Fruit fly (Drosophila melanogaster): ENCODE results near the gene CG33986.

CG33986 gene

DNA sequence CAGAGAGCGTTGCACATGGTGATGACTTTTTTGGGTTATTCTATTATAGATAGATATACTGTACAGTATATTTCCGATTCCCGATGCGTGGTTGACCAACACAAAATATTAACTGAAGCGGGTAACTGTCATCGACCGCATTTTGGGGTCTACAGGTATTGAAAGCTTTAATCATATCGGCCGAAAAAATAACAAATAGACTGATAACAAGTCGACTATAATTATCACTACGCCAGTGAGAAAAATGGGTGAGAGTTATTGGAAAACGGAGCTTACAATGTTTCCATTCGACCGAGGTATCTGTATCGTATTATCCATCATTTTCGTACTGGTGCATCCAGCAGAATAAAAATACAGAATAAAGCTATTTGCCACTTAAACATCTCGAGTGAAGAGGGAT is 6.7 kb downstream of the CG33986 start:
- TF ChIP-seq CG15710 (tag; optimal IDR thresholded peaks at IDR 0.05), result no peak
- no peak for TF ChIP-seq Ets98B (GFP tag; IDR thresholded peaks at IDR 0.05)
- TF ChIP-seq rn (GFP tag; IDR thresholded peaks at IDR 0.05), result no peak
- no peak for TF ChIP-seq D1 (tag; optimal IDR thresholded peaks at IDR 0.05)

DNA sequence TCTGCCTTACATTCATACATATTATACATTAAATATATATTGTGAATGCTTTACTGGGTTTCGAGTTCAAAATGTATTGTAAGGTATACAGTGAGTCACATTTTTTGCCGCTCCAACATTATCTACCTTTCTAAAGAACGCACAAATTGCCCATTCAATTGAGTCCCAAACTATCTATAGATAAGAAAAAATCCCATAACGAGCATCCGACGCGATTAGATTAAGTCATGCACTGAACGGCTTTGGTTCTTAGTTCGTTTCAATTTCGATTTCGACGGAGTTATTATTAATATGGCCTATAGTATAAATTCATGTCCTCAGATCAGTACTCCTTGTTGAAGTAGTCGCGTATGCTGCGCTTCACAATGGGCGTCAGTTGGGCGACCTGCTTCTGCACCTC is 7.5 kb downstream of the CG33986 start:
- TF ChIP-seq Ets98B (GFP tag; IDR thresholded peaks at IDR 0.05) (no peak), CG8159 (tag; optimal IDR thresholded peaks at IDR 0.05) (no peak), CG32121 (GFP tag; IDR thresholded peaks at IDR 0.05) (no peak), CG9948 (tag; optimal IDR thresholded peaks at IDR 0.05) (no peak), CG13204 (GFP tag; optimal IDR thresholded peaks at IDR 0.05) (no peak), CG15710 (tag; optimal IDR thresholded peaks at IDR 0.05) (no peak), fd96Ca (GFP tag; IDR thresholded peaks at IDR 0.05) (no peak), CG14655 (GFP tag; optimal IDR thresholded peaks at IDR 0.05) (no peak), CG34367 (tag; optimal IDR thresholded peaks at IDR 0.05) (no peak), gl (tag; optimal IDR thresholded peaks at IDR 0.05) (no peak), Pif1B (GFP tag; optimal IDR thresholded peaks at IDR 0.05) (no peak), EcR (GFP tag; optimal IDR thresholded peaks at IDR 0.05) (no peak), Snoo (tag; optimal IDR thresholded peaks at IDR 0.05) (no peak), CG10348 (GFP tag; IDR thresholded peaks at IDR 0.05) (no peak), CG17806 (tag; optimal IDR thresholded peaks at IDR 0.05) (no peak), CG8301 (tag; optimal IDR thresholded peaks at IDR 0.05) (no peak), Pif1A (GFP tag; optimal IDR thresholded peaks at IDR 0.05) (no peak), D1 (tag; optimal IDR thresholded peaks at IDR 0.05) (no peak), CG12605 (GFP tag; IDR thresholded peaks at IDR 0.05) (no peak), rn (GFP tag; IDR thresholded peaks at IDR 0.05) (no peak)

DNA sequence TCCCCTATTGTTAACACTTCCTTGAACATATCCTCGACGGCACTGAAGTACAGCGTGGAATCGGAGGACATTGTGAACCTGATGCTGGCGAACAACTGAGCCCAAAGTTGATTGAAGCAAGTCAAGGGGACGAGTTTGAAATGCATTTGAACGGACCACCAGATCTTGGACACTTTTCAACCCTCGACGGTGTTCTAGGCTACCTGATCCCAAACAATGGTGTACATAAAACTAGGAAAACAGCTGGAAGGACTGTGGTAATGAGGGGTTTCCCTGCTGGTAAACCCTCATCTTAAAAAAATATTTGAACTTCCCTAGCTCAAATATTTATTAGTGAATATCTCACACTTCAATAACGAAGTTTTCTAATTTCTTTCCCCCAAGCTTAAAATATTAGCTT is 8.1 kb downstream of the CG33986 start, which contains the start of gene CG13454:
Gene CG13454 (minus strand): TSS at position 101 of the 400 bp plus-strand sequence.
- TF ChIP-seq CG4496 (GFP tag; IDR thresholded peaks at IDR 0.05) (no peak), CG10348 (GFP tag; IDR thresholded peaks at IDR 0.05) (no peak), CG32121 (GFP tag; IDR thresholded peaks at IDR 0.05) (no peak), CG8159 (tag; optimal IDR thresholded peaks at IDR 0.05) (no peak), fd96Ca (GFP tag; IDR thresholded peaks at IDR 0.05) (no peak), CG8301 (tag; optimal IDR thresholded peaks at IDR 0.05) (no peak), CG13204 (GFP tag; optimal IDR thresholded peaks at IDR 0.05) (no peak)

DNA sequence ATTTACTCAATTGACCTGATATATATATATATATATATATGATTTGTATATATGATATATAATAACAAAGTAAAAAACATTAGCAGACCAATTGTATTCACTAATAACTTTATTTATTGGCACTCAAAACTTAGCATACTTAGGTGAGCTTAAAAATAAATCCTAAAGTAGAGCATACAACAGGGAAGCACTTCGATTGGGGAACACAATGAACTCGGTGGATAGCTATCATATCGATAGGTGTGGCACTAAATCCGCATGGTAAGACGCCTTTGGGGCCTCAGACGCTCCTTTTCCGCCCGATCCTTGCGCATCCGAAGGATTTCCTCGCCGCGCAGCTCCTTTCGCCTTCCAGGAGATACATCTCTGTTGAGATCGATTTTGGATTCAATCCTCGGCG is 8.6 kb downstream of the CG33986 start:
- TF ChIP-seq EcR (GFP tag; optimal IDR thresholded peaks at IDR 0.05) (peak; percentile 53), CG9948 (tag; optimal IDR thresholded peaks at IDR 0.05) (no peak)

DNA sequence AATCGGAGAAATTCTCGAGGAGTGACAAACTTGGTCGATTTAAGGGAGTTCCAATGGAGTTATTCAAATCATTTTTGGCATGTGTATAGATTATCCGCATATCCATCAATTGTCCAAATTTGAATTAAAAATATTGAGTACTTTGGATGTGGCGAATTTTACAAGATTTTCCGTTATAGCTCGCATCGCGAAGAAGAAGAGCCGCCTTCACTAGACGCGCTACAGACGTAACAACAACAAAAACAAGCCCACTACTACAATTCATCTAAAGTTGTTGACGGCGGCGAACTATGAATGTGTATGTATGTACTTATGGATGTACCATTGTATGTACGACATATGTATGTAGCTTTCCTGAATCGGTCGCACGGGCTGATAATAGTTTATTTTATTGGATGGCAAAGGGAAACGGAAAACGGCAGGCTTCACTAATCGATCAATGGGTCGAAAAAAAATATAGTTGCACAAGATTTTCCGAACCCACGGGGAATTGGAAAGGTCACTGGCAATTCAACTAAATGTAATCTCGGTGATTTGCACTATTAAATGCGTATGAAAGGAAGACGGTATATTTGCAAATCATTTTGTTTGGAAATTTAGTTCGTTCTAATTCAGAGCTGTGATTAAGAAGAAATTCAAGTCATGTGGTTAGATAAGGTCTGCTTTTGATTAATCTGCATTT is 10.1 kb downstream of the CG33986 start:
- TF ChIP-seq CG32121 (GFP tag; IDR thresholded peaks at IDR 0.05), result 0 out of 2 replicates have a peak, but pooled peaks have one; percentile 8
- no peak for TF ChIP-seq gl (tag; optimal IDR thresholded peaks at IDR 0.05)

DNA sequence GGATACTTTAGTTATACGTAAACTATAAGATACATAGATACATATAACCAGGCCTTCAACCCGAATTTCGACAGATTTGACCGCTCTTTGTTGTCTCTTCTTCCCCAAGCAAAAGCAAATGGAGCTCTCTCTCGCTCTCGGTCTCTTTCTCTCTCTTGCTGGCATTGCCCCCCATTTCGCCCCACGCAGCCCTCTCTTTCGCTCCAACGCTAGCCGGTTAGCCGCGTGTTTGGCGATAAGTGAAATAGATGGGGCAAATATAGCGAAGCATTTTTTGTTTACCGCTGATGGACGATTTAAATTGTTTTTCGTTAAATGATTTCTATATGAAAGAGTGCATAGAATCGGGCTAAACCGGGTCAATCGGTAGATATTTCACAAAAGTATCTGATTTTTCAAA is 10.6 kb downstream of the CG33986 start:
- TF ChIP-seq CG14655 (GFP tag; optimal IDR thresholded peaks at IDR 0.05), result no peak
- peak; percentile 83 for TF ChIP-seq EcR (GFP tag; optimal IDR thresholded peaks at IDR 0.05)
- TF ChIP-seq CG34367 (tag; optimal IDR thresholded peaks at IDR 0.05), result no peak
- no peak for TF ChIP-seq fd96Ca (GFP tag; IDR thresholded peaks at IDR 0.05)
- TF ChIP-seq CG12605 (GFP tag; IDR thresholded peaks at IDR 0.05), result peak; percentile 60
- TF ChIP-seq CG32121 (GFP tag; IDR thresholded peaks at IDR 0.05), result peak; percentile 43; the same call in 1 of the 2 replicates

DNA sequence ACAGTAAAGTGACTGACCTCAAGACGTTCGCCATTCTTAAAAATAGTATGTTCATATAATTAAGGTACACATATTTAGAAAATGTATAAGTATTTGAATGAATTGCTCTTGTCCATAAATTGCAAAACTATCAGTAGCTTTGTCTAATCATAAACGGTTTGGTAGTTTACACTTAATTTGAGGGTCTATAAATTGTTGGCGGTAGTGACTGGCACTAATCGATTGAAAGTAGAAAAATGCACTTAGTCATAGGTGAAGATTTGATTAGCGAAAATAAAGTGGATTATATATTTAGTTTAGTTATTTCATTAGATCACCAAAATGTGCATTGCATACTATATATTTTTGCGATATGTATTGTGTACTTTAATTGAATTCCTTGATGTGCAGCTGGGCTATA is 11.3 kb downstream of the CG33986 start:
- TF ChIP-seq Snoo (tag; optimal IDR thresholded peaks at IDR 0.05), result no peak
- TF ChIP-seq Pif1B (GFP tag; optimal IDR thresholded peaks at IDR 0.05), result no peak
- no peak for TF ChIP-seq CG34367 (tag; optimal IDR thresholded peaks at IDR 0.05)
- no peak for TF ChIP-seq CG10348 (GFP tag; IDR thresholded peaks at IDR 0.05)
- no peak for TF ChIP-seq CG12605 (GFP tag; IDR thresholded peaks at IDR 0.05)
- no peak for TF ChIP-seq EcR (GFP tag; optimal IDR thresholded peaks at IDR 0.05)
- no peak for TF ChIP-seq CG17806 (tag; optimal IDR thresholded peaks at IDR 0.05)
- TF ChIP-seq CG13204 (GFP tag; optimal IDR thresholded peaks at IDR 0.05), result no peak
- no peak for TF ChIP-seq D1 (tag; optimal IDR thresholded peaks at IDR 0.05)
- TF ChIP-seq CG32121 (GFP tag; IDR thresholded peaks at IDR 0.05), result no peak
- TF ChIP-seq fd96Ca (GFP tag; IDR thresholded peaks at IDR 0.05), result no peak
- TF ChIP-seq CG14655 (GFP tag; optimal IDR thresholded peaks at IDR 0.05), result no peak
- TF ChIP-seq Pif1A (GFP tag; optimal IDR thresholded peaks at IDR 0.05), result no peak
- no peak for TF ChIP-seq CG4496 (GFP tag; IDR thresholded peaks at IDR 0.05)
- no peak for TF ChIP-seq gl (tag; optimal IDR thresholded peaks at IDR 0.05)
- no peak for TF ChIP-seq rn (GFP tag; IDR thresholded peaks at IDR 0.05)
- no peak for TF ChIP-seq CG8159 (tag; optimal IDR thresholded peaks at IDR 0.05)
- TF ChIP-seq Ets98B (GFP tag; IDR thresholded peaks at IDR 0.05), result no peak
- no peak for TF ChIP-seq CG9948 (tag; optimal IDR thresholded peaks at IDR 0.05)
